Worm (Caenorhabditis elegans): ENCODE data around the gene dpy-17.

- no peak for TF ChIP-seq ztf-23 (GFP tag; IDR thresholded peaks at IDR 0.05)
- no peak for TF ChIP-seq flt-1 (GFP tag; IDR thresholded peaks at IDR 0.05)
- no peak for TF ChIP-seq cog-1 (tag; optimal IDR thresholded peaks at IDR 0.05)
- no peak for TF ChIP-seq tab-1 (GFP tag; IDR thresholded peaks at IDR 0.05)
- no peak for TF ChIP-seq klf-2 (GFP tag; conservative IDR thresholded peaks at IDR 0.05)
- no peak for TF ChIP-seq ref-1 (GFP tag; conservative IDR thresholded peaks at IDR 0.05)
- no peak for TF ChIP-seq med-1 (GFP tag; optimal IDR thresholded peaks at IDR 0.05; ENCODE audit: insufficient read depth)
- TF ChIP-seq T22C8.4 (GFP tag; IDR thresholded peaks at IDR 0.05): no peak
- no peak for TF ChIP-seq ztf-29 (GFP tag; IDR thresholded peaks at IDR 0.05)
Observed at ce11 chrIII:5102616-5103015, 4.5 kb upstream of the dpy-17 start, which contains the start of gene F54D8.6.
